Fruit fly (Drosophila melanogaster): Measurements from ENCODE around the gene CG10949.

Gene CG10949

DNA sequence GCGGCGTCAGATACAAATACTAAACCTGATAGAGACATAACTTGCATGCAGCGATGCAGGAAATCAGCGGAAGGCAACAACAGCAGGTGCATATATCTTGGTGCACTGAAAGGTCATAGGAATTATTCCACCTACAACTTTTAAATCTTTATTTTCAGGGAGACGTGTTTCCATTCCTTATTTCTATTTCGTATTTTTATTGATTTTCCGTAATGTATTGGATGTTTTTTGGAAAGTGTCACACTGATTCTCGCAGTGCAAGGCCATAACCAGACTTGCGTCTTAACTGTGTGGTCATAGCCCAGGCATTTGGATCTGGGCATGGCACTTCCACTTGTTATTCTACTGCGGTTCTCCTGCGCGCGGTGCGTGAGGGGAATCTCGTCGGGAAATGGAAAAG, 45.3 kb downstream of the CG10949 start (continued):
- TF ChIP-seq CG1621 (tag; optimal IDR thresholded peaks at IDR 0.05) (no peak), CG8632 (GFP tag; optimal IDR thresholded peaks at IDR 0.05) (no peak), acj6 (GFP tag; optimal IDR thresholded peaks at IDR 0.05) (peak; percentile 62), svp (GFP tag) (peak; percentile 58), CG16779 (tag; optimal IDR thresholded peaks at IDR 0.05) (peak; percentile 34), Hr38 (GFP tag; optimal IDR thresholded peaks at IDR 0.05) (no peak), CG11902 (GFP tag; optimal IDR thresholded peaks at IDR 0.05) (no peak), Sox102F (GFP tag; optimal IDR thresholded peaks at IDR 0.05) (no peak), dsx (GFP tag; optimal IDR thresholded peaks at IDR 0.05; ENCODE audit: poor library complexity, severe bottlenecking) (no peak), CG32006 (GFP tag; optimal IDR thresholded peaks at IDR 0.05) (peak; percentile 72), esn (GFP tag; optimal IDR thresholded peaks at IDR 0.05) (no peak), cyc (GFP tag; optimal IDR thresholded peaks at IDR 0.05) (peak; percentile 20), Eip78C (GFP tag) (peak; percentile 87), Sox14 (GFP tag; optimal IDR thresholded peaks at IDR 0.05) (peak; percentile 73), Sox15 (GFP tag; optimal IDR thresholded peaks at IDR 0.05) (no peak), Ets96B (tag; optimal IDR thresholded peaks at IDR 0.05) (peak; percentile 71), CG10631 (GFP tag; optimal IDR thresholded peaks at IDR 0.05) (peak; percentile 83), fkh (GFP tag; optimal IDR thresholded peaks at IDR 0.05) (no peak), achi (GFP tag; optimal IDR thresholded peaks at IDR 0.05) (peak; percentile 75), Eip93F (GFP tag; optimal IDR thresholded peaks at IDR 0.05) (no peak), CG6792 (GFP tag; optimal IDR thresholded peaks at IDR 0.05) (peak; percentile 63), Hr4 (GFP tag; optimal IDR thresholded peaks at IDR 0.05) (peak; percentile 55), CG6276 (GFP tag; optimal IDR thresholded peaks at IDR 0.05) (peak; percentile 75), Smox (GFP tag; optimal IDR thresholded peaks at IDR 0.05) (no peak), CG6854 (GFP tag; optimal IDR thresholded peaks at IDR 0.05) (no peak), CG11762 (GFP tag; optimal IDR thresholded peaks at IDR 0.05; ENCODE audit: insufficient read depth) (peak; percentile 56), OdsH (GFP tag; optimal IDR thresholded peaks at IDR 0.05) (peak; percentile 61), CG7368 (GFP tag; optimal IDR thresholded peaks at IDR 0.05) (peak; percentile 49), fd85E (GFP tag; optimal IDR thresholded peaks at IDR 0.05) (no peak)

DNA sequence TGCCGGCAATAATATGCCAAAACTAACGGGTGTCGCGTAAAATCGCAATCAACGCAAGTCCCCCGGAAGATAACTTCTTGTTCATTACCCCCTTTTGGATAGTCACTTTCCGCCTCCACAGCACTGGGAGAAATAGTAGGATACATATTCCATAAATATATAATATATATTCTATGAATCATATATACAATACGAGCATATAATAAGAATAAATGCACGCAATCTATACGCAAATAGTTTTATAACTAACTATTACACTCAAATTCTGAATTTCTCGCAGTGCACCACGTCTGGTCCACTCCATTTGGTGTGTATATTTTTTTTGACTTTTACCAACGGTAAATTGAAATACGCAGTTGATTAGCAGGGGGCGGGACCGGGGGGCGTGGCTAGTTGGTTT, 46.6 kb downstream of the CG10949 start:
- TF ChIP-seq CG6808 (GFP tag; optimal IDR thresholded peaks at IDR 0.05) (no peak), CG4318 (GFP tag; optimal IDR thresholded peaks at IDR 0.05) (peak; percentile 48), OdsH (GFP tag; optimal IDR thresholded peaks at IDR 0.05) (peak; percentile 35), salr (GFP tag; optimal IDR thresholded peaks at IDR 0.05) (peak in 1 of 2 experiments; percentile 40), CG6163 (GFP tag; IDR thresholded peaks at IDR 0.05) (peak; percentile 59; the same call in 2 of the 3 replicates), acj6 (GFP tag; optimal IDR thresholded peaks at IDR 0.05) (peak; percentile 21), dac (GFP tag; optimal IDR thresholded peaks at IDR 0.05) (peak; percentile 45), Hr39 (GFP tag; optimal IDR thresholded peaks at IDR 0.05) (no peak), CG11902 (GFP tag; optimal IDR thresholded peaks at IDR 0.05) (no peak), Hr4 (GFP tag; optimal IDR thresholded peaks at IDR 0.05) (peak; percentile 35), CG8632 (GFP tag; optimal IDR thresholded peaks at IDR 0.05) (no peak), CG10631 (GFP tag; optimal IDR thresholded peaks at IDR 0.05) (peak; percentile 47), Blimp-1 (GFP tag; optimal IDR thresholded peaks at IDR 0.05) (no peak), CG6276 (GFP tag; optimal IDR thresholded peaks at IDR 0.05) (peak; percentile 55), CG11762 (GFP tag; optimal IDR thresholded peaks at IDR 0.05; ENCODE audit: insufficient read depth) (peak; percentile 6), CG3919 (GFP tag; optimal IDR thresholded peaks at IDR 0.05) (peak; percentile 33), Eip93F (GFP tag; optimal IDR thresholded peaks at IDR 0.05) (no peak), achi (GFP tag; optimal IDR thresholded peaks at IDR 0.05) (peak; percentile 42), eg (GFP tag; IDR thresholded peaks at IDR 0.05) (peak; percentile 57; the same call in 2 of the 3 replicates), Gug (GFP tag; IDR thresholded peaks at IDR 0.05) (peak; percentile 27; the same call in 1 of the 2 replicates), CG8119 (GFP tag; IDR thresholded peaks at IDR 0.05) (peak; percentile 50; the same call in 2 of the 3 replicates), CG32006 (GFP tag; optimal IDR thresholded peaks at IDR 0.05) (peak; percentile 78), Eip78C (GFP tag) (peak; percentile 45), CG15336 (GFP tag; IDR thresholded peaks at IDR 0.05) (peak; percentile 67)

All from whole organism, prepupa.